Fruit fly (Drosophila melanogaster) whole organism, embryonic: ENCODE data around the gene CG32811.

Source experiments
- ATbp ChIP-seq: fragments of 200-800 bp; sonication (Bioruptor generic); optimal IDR thresholded peaks from 2 replicates; lab custom pipeline; 2017; ENCODE audit warnings: missing biosample characterization, mild to moderate bottlenecking, missing genetic modification characterization, missing genetic modification reagents
- Atf3 ChIP-seq: fragments of 200-800 bp; sonication (Bioruptor generic); optimal IDR thresholded peaks from 3 replicates; lab custom pipeline; 2016; ENCODE audit warnings: missing biosample characterization, missing genetic modification characterization
- CG10267 ChIP-seq: fragments of 200-800 bp; sonication (Bioruptor generic); optimal IDR thresholded peaks from 2 replicates; lab custom pipeline; 2018; ENCODE audit warnings: missing biosample characterization, mild to moderate bottlenecking, missing genetic modification characterization, moderate library complexity
- CG10959 ChIP-seq: fragments of 200-800 bp; sonication (Bioruptor generic); IDR thresholded peaks from 2 replicates; pipeline ENCODE4 v1.3.6; 2022; ENCODE audit warnings: missing biosample characterization, missing genetic modification characterization
- CG11456 ChIP-seq: fragments of 200-800 bp; sonication (Bioruptor generic); IDR thresholded peaks from 3 replicates; pipeline ENCODE4 v1.3.6; 2022; ENCODE audit warnings: missing biosample characterization, missing genetic modification characterization
- CG11723 ChIP-seq: fragments of 200-800 bp; sonication (Bioruptor generic); optimal IDR thresholded peaks from 2 replicates; lab custom pipeline; 2017; ENCODE audit warnings: missing biosample characterization, mild to moderate bottlenecking, missing genetic modification characterization
- CG13296 ChIP-seq: fragments of 200-800 bp; sonication (Bioruptor generic); optimal IDR thresholded peaks from 3 replicates; lab custom pipeline; 2018; ENCODE audit warnings: missing biosample characterization, mild to moderate bottlenecking, missing genetic modification characterization
- CG13894 ChIP-seq: fragments of 200-800 bp; sonication (Bioruptor generic); optimal IDR thresholded peaks from 3 replicates; lab custom pipeline; 2018; ENCODE audit warnings: missing biosample characterization, mild to moderate bottlenecking, missing genetic modification characterization, moderate library complexity
- CG14860 ChIP-seq: fragments of 200-800 bp; sonication (Bioruptor generic); IDR thresholded peaks from 3 replicates; pipeline ENCODE4 v1.3.6; 2022; ENCODE audit warnings: missing biosample characterization, missing genetic modification characterization; ENCODE audit not compliant: partially characterized antibody
- CG17802 ChIP-seq: fragments of 200-800 bp; sonication (Bioruptor generic); optimal IDR thresholded peaks from 2 replicates; lab custom pipeline; 2018; ENCODE audit warnings: missing biosample characterization, mild to moderate bottlenecking, missing genetic modification characterization, moderate library complexity
- CG2712 ChIP-seq: fragments of 200-800 bp; optimal IDR thresholded peaks from 3 replicates; lab custom pipeline; 2019; ENCODE audit warnings: missing biosample characterization, mild to moderate bottlenecking, missing genetic modification characterization, moderate library complexity
- CG2875 ChIP-seq: fragments of 200-800 bp; sonication (Bioruptor generic); optimal IDR thresholded peaks from 2 replicates; lab custom pipeline; 2017; ENCODE audit warnings: missing biosample characterization, mild to moderate bottlenecking, missing genetic modification characterization, missing genetic modification reagents
- CG3065 ChIP-seq: fragments of 200-800 bp; sonication (Bioruptor generic); optimal IDR thresholded peaks from 2 replicates; lab custom pipeline; 2016; ENCODE audit warnings: missing biosample characterization, missing genetic modification characterization
- CG3163 ChIP-seq: fragments of 200-800 bp; sonication (Bioruptor generic); optimal IDR thresholded peaks from 3 replicates; lab custom pipeline; 2016; ENCODE audit warnings: missing biosample characterization, missing genetic modification characterization
- CG4282 ChIP-seq: fragments of 200-800 bp; sonication (Bioruptor generic); optimal IDR thresholded peaks from 2 replicates; lab custom pipeline; 2016; ENCODE audit warnings: missing biosample characterization, missing genetic modification characterization
- CG7786 ChIP-seq: fragments of 200-800 bp; sonication (Bioruptor generic); optimal IDR thresholded peaks from 2 replicates; lab custom pipeline; 2016; ENCODE audit warnings: missing biosample characterization, missing genetic modification characterization
- CG8290 ChIP-seq, 3 experiments: fragments of 200-800 bp; sonication (Bioruptor generic); optimal IDR thresholded peaks; 2 replicates each; lab custom pipeline; 2016 to 2019; ENCODE audit warnings: missing biosample characterization in 3 of 3, missing genetic modification characterization in 3 of 3, mild to moderate bottlenecking in 2 of 3, moderate library complexity in 1 of 3
- CG8359 ChIP-seq: fragments of 200-800 bp; sonication (Bioruptor generic); optimal IDR thresholded peaks from 2 replicates; lab custom pipeline; 2017; ENCODE audit warnings: missing biosample characterization, mild to moderate bottlenecking, missing genetic modification characterization, borderline replicate concordance
- CG8478 ChIP-seq: fragments of >200 bp; optimal IDR thresholded peaks from 2 replicates; lab custom pipeline; 2018
- Dref ChIP-seq: fragments of 200-800 bp; sonication (Bioruptor generic); IDR thresholded peaks from 2 replicates; pipeline ENCODE4 v1.3.6; 2022; ENCODE audit warnings: missing biosample characterization, missing genetic modification characterization
- Ets65A ChIP-seq: fragments of 200-800 bp; sonication (Bioruptor generic); peaks from one replicate; lab custom pipeline; 2016; ENCODE audit warnings: missing biosample characterization, missing genetic modification characterization
- Fer1 ChIP-seq: fragments of 200-800 bp; sonication (Bioruptor generic); optimal IDR thresholded peaks from 2 replicates; lab custom pipeline; 2017; ENCODE audit warnings: missing biosample characterization, mild to moderate bottlenecking, missing genetic modification characterization
- H15 ChIP-seq: fragments of 200-800 bp; sonication (Bioruptor generic); IDR thresholded peaks from 3 replicates; pipeline ENCODE4 v1.3.6; 2022; ENCODE audit warnings: missing biosample characterization, missing genetic modification characterization
- Hr51 ChIP-seq, 2 experiments: fragments of 200-800 bp; sonication (Bioruptor generic); optimal IDR thresholded peaks; 2 replicates in 1 of 2; 3 replicates in 1 of 2; lab custom pipeline; 2016 to 2018; ENCODE audit warnings: missing biosample characterization in 2 of 2, missing genetic modification characterization in 2 of 2, mild to moderate bottlenecking in 1 of 2, moderate library complexity in 1 of 2
- Med ChIP-seq: fragments of 200-800 bp; sonication (Bioruptor generic); peaks from one replicate; lab custom pipeline; 2016; ENCODE audit warnings: missing biosample characterization, missing genetic modification characterization, mild to moderate bottlenecking, inconsistent platforms, moderate library complexity
- Myb ChIP-seq: fragments of 200-800 bp; sonication (Bioruptor generic); optimal IDR thresholded peaks from 2 replicates; lab custom pipeline; 2016; ENCODE audit warnings: missing biosample characterization, missing genetic modification characterization
- Neu2 ChIP-seq: fragments of 200-800 bp; sonication (Bioruptor generic); optimal IDR thresholded peaks from 3 replicates; lab custom pipeline; 2016; ENCODE audit warnings: missing biosample characterization, missing genetic modification characterization, borderline replicate concordance
- Nf-YA ChIP-seq: fragments of 200-800 bp; sonication (Bioruptor generic); IDR thresholded peaks from 2 replicates; pipeline ENCODE4 v1.3.6; 2022; ENCODE audit warnings: missing biosample characterization, missing genetic modification characterization
- Oaz ChIP-seq: fragments of 200-800 bp; sonication (Bioruptor generic); IDR thresholded peaks from 2 replicates; pipeline ENCODE4 v1.3.6; 2022; ENCODE audit warnings: missing biosample characterization, missing genetic modification characterization
- Scr ChIP-seq: fragments of 200-800 bp; sonication (Bioruptor generic); IDR thresholded peaks from 2 replicates; pipeline ENCODE4 v1.3.6; 2022; ENCODE audit warnings: missing biosample characterization, missing genetic modification characterization; ENCODE audit not compliant: partially characterized antibody
- Sin3A ChIP-seq: fragments of >200 bp; optimal IDR thresholded peaks from 2 replicates; lab custom pipeline; 2018
- Sry-δ ChIP-seq: fragments of 200-800 bp; sonication (Bioruptor generic); optimal IDR thresholded peaks from 2 replicates; lab custom pipeline; 2016; ENCODE audit warnings: missing biosample characterization, missing genetic modification characterization
- bcd ChIP-seq: fragments of 200-800 bp; sonication (Bioruptor generic); optimal IDR thresholded peaks from 2 replicates; lab custom pipeline; 2017; ENCODE audit warnings: missing biosample characterization, mild to moderate bottlenecking, missing genetic modification characterization
- br ChIP-seq: fragments of >200 bp; optimal IDR thresholded peaks from 2 replicates; lab custom pipeline; 2017
- cas ChIP-seq: fragments of 200-800 bp; sonication (Bioruptor generic); IDR thresholded peaks from 2 replicates; pipeline ENCODE4 v1.3.6; 2022; ENCODE audit warnings: missing biosample characterization, missing genetic modification characterization
- cwo ChIP-seq: fragments of 200-800 bp; sonication (Bioruptor generic); optimal IDR thresholded peaks from 3 replicates; lab custom pipeline; 2017; ENCODE audit warnings: missing biosample characterization, missing genetic modification characterization, mild to moderate bottlenecking, moderate library complexity, missing genetic modification reagents
- fd3F ChIP-seq: fragments of 200-800 bp; sonication (Bioruptor generic); optimal IDR thresholded peaks from 2 replicates; lab custom pipeline; 2018; ENCODE audit warnings: missing biosample characterization, mild to moderate bottlenecking, missing genetic modification characterization, moderate library complexity
- gcm ChIP-seq: fragments of 200-800 bp; sonication (Bioruptor generic); optimal IDR thresholded peaks from 2 replicates; lab custom pipeline; 2019; ENCODE audit warnings: missing biosample characterization, mild to moderate bottlenecking, missing genetic modification characterization, moderate library complexity
- her ChIP-seq: fragments of 200-800 bp; sonication (Bioruptor generic); optimal IDR thresholded peaks from 2 replicates; lab custom pipeline; 2016; ENCODE audit warnings: missing biosample characterization, missing genetic modification characterization
- insv ChIP-seq, 2 experiments: fragments of 200-800 bp; sonication (Bioruptor generic); optimal IDR thresholded peaks; 3 replicates each; lab custom pipeline; 2016 to 2018; ENCODE audit warnings: missing biosample characterization in 2 of 2, missing genetic modification characterization in 2 of 2
- klu ChIP-seq: fragments of 200-800 bp; sonication (Bioruptor generic); IDR thresholded peaks from 2 replicates; pipeline ENCODE4 v1.3.6; 2022; ENCODE audit warnings: missing biosample characterization, missing genetic modification characterization
- lab ChIP-seq: fragments of 200-800 bp; sonication (Bioruptor generic); optimal IDR thresholded peaks from 3 replicates; lab custom pipeline; 2017; ENCODE audit warnings: missing biosample characterization, missing genetic modification characterization, mild to moderate bottlenecking, moderate library complexity, missing genetic modification reagents
- lilli ChIP-seq: fragments of 200-800 bp; sonication (Bioruptor generic); optimal IDR thresholded peaks from 3 replicates; lab custom pipeline; 2016; ENCODE audit warnings: missing biosample characterization, missing genetic modification characterization
- nerfin-2 ChIP-seq: fragments of 200-800 bp; sonication (Bioruptor generic); IDR thresholded peaks from 2 replicates; pipeline ENCODE4 v1.3.6; 2022; ENCODE audit warnings: missing biosample characterization, missing genetic modification characterization; ENCODE audit not compliant: partially characterized antibody
- org-1 ChIP-seq: fragments of 200-800 bp; sonication (Bioruptor generic); optimal IDR thresholded peaks from 2 replicates; lab custom pipeline; 2017; ENCODE audit warnings: missing biosample characterization, missing genetic modification characterization
- phol ChIP-seq: fragments of 200-800 bp; sonication (Bioruptor generic); optimal IDR thresholded peaks from 3 replicates; lab custom pipeline; 2018; ENCODE audit warnings: missing biosample characterization, mild to moderate bottlenecking, missing genetic modification characterization, moderate library complexity
- sim ChIP-seq: fragments of 200-800 bp; sonication (Bioruptor generic); IDR thresholded peaks from 2 replicates; pipeline ENCODE4 v1.3.6; 2022; ENCODE audit warnings: missing biosample characterization, missing genetic modification characterization
- slbo ChIP-seq: fragments of 200-800 bp; sonication (Bioruptor generic); IDR thresholded peaks from 2 replicates; pipeline ENCODE4 v1.3.6; 2022; ENCODE audit warnings: missing biosample characterization, missing genetic modification characterization
- so ChIP-seq: fragments of 200-800 bp; sonication (Bioruptor generic); IDR thresholded peaks from 3 replicates; pipeline ENCODE4 v1.3.6; 2022; ENCODE audit warnings: missing biosample characterization, missing genetic modification characterization
- trh ChIP-seq: fragments of 200-800 bp; sonication (Bioruptor generic); optimal IDR thresholded peaks from 2 replicates; lab custom pipeline; 2016; ENCODE audit warnings: missing biosample characterization, missing genetic modification characterization

The CG32811 gene

dm6 chrX:1270655-1271054 is 27.5 kb downstream of the CG32811 start (continued):
- TF ChIP-seq CG13296 (GFP tag; lab: Kevin White, UChicago): peak; percentile 38
- no peak for TF ChIP-seq CG14860
- TF ChIP-seq CG8478 (lab: Kevin White, UChicago): no peak
- peak; percentile 21 for TF ChIP-seq CG10267 (tag; lab: Kevin White, UChicago)
- peak; percentile 8 for TF ChIP-seq CG7786 (GFP tag; lab: Kevin White, UChicago)
- TF ChIP-seq lilli (GFP tag; lab: Kevin White, UChicago): peak; percentile 27
- TF ChIP-seq Atf3: peak; percentile 21
- TF ChIP-seq H15 (GFP tag; lab: Robert Waterston, UW): 0 out of 3 replicates have a peak, but pooled peaks have one; percentile 38
- TF ChIP-seq Hr51 (GFP tag; optimal IDR thresholded peaks at IDR 0.05; lab: Kevin White, UChicago): peak; percentile 7 to 50
- no peak for TF ChIP-seq CG4282
- peak; percentile 60 for TF ChIP-seq CG2712 (tag; lab: Kevin White, UChicago)
- no peak for TF ChIP-seq sim (GFP tag; lab: Robert Waterston, UW)
- TF ChIP-seq Scr (GFP tag; lab: Robert Waterston, UW): no peak
- TF ChIP-seq Dref (GFP tag; lab: Robert Waterston, UW): no peak
- peak; percentile 59 for TF ChIP-seq slbo (GFP tag; lab: Robert Waterston, UW)
- peak; percentile 37 for TF ChIP-seq bcd (GFP tag; lab: Kevin White, UChicago)
- TF ChIP-seq Myb: peak; percentile 14
- TF ChIP-seq CG8359 (GFP tag; lab: Kevin White, UChicago): no peak
- TF ChIP-seq org-1 (GFP tag; lab: Kevin White, UChicago): peak; percentile 2
- no peak for TF ChIP-seq Sin3A

dm6 chrX:1270183-1270582 is 28.0 kb downstream of the CG32811 start:
- TF ChIP-seq Ets65A (no peak), CG13894 (tag; lab: Kevin White, UChicago) (peak; percentile 98), lab (GFP tag; lab: Kevin White, UChicago) (no peak)

- TF ChIP-seq fd3F (GFP tag; lab: Kevin White, UChicago) (no peak), cwo (GFP tag; lab: Kevin White, UChicago) (peak; percentile 13), Neu2 (GFP tag; lab: Kevin White, UChicago) (no peak), Med (GFP tag; lab: Kevin White, UChicago) (peak; percentile 71), CG8290 (GFP tag; optimal IDR thresholded peaks at IDR 0.05; lab: Kevin White, UChicago) (no peak), CG8290 (tag; optimal IDR thresholded peaks at IDR 0.05; lab: Kevin White, UChicago) (peak in 1 of 2 experiments; percentile 40), her (GFP tag; lab: Kevin White, UChicago) (no peak), CG3163 (GFP tag; lab: Kevin White, UChicago) (no peak), Fer1 (no peak), CG11456 (0 out of 3 replicates have a peak, but pooled peaks have one; percentile 32), nerfin-2 (no peak), so (0 out of 3 replicates have a peak, but pooled peaks have one; percentile 50), CG11723 (GFP tag; lab: Kevin White, UChicago) (no peak), br (lab: Kevin White, UChicago) (no peak), Nf-YA (GFP tag; lab: Robert Waterston, UW) (no peak), phol (no peak), trh (GFP tag; lab: Kevin White, UChicago) (no peak), ATbp (GFP tag; lab: Kevin White, UChicago) (peak; percentile 14), Oaz (no peak), CG17802 (no peak), klu (GFP tag; lab: Robert Waterston, UW) (no peak), CG2875 (no peak), cas (GFP tag; lab: Robert Waterston, UW) (no peak), gcm (GFP tag; lab: Kevin White, UChicago) (no peak), CG10959 (GFP tag; lab: Robert Waterston, UW) (no peak), Sry-δ (GFP tag; lab: Kevin White, UChicago) (no peak), insv (GFP tag; optimal IDR thresholded peaks at IDR 0.05; lab: Kevin White, UChicago) (no peak), CG3065 (GFP tag; lab: Kevin White, UChicago) (no peak)
Measured at dm6 chrX:1269700-1270099, 28.5 kb downstream of the CG32811 start.
